Fruit fly (Drosophila melanogaster) whole organism, embryonic: ENCODE data around the gene CG34307.

Experiments
- ATbp ChIP-seq: fragments of 200-800 bp; sonication (Bioruptor generic); optimal IDR thresholded peaks from 2 replicates; lab custom pipeline; 2017; ENCODE audit warnings: missing biosample characterization, mild to moderate bottlenecking, missing genetic modification characterization, missing genetic modification reagents
- Atf3 ChIP-seq: fragments of 200-800 bp; sonication (Bioruptor generic); optimal IDR thresholded peaks from 3 replicates; lab custom pipeline; 2016; ENCODE audit warnings: missing biosample characterization, missing genetic modification characterization
- B-H1 ChIP-seq: fragments of 200-800 bp; sonication (Bioruptor generic); IDR thresholded peaks from 3 replicates; pipeline ENCODE4 v1.3.6; 2022; ENCODE audit warnings: missing biosample characterization, missing genetic modification characterization
- Blimp-1 ChIP-seq: fragments of 200-800 bp; sonication (Bioruptor generic); optimal IDR thresholded peaks from 3 replicates; lab custom pipeline; 2018; ENCODE audit warnings: missing biosample characterization, missing genetic modification characterization, mild to moderate bottlenecking, moderate library complexity, missing genetic modification reagents
- CG11696 ChIP-seq: fragments of 200-800 bp; sonication (Bioruptor generic); IDR thresholded peaks from 2 replicates; pipeline ENCODE4 v1.3.6; 2022; ENCODE audit warnings: missing biosample characterization, missing genetic modification characterization
- CG12659 ChIP-seq: fragments of 200-800 bp; sonication (Bioruptor generic); optimal IDR thresholded peaks from 3 replicates; lab custom pipeline; 2017; ENCODE audit warnings: mild to moderate bottlenecking, missing biosample characterization, missing genetic modification reagents, missing genetic modification characterization
- CG13296 ChIP-seq: fragments of 200-800 bp; sonication (Bioruptor generic); optimal IDR thresholded peaks from 3 replicates; lab custom pipeline; 2018; ENCODE audit warnings: missing biosample characterization, mild to moderate bottlenecking, missing genetic modification characterization
- CG15011 ChIP-seq: fragments of 200-800 bp; sonication (Bioruptor generic); optimal IDR thresholded peaks from 3 replicates; lab custom pipeline; 2018; ENCODE audit warnings: missing biosample characterization, mild to moderate bottlenecking, missing genetic modification characterization
- CG15601 ChIP-seq: fragments of 200-800 bp; sonication (Bioruptor generic); optimal IDR thresholded peaks from 3 replicates; lab custom pipeline; 2019; ENCODE audit warnings: missing biosample characterization, mild to moderate bottlenecking, missing genetic modification characterization, moderate library complexity
- CG2678 ChIP-seq: fragments of 200-800 bp; sonication (Bioruptor generic); optimal IDR thresholded peaks from 3 replicates; lab custom pipeline; 2019; ENCODE audit warnings: missing biosample characterization, mild to moderate bottlenecking, missing genetic modification characterization, moderate library complexity
- CG32767 ChIP-seq: fragments of 200-800 bp; sonication (Bioruptor generic); IDR thresholded peaks from 2 replicates; pipeline ENCODE4 v1.3.6; 2022; ENCODE audit warnings: missing biosample characterization, missing genetic modification characterization
- CG34224 ChIP-seq: fragments of 200-800 bp; sonication (Bioruptor generic); IDR thresholded peaks from 3 replicates; pipeline ENCODE4 v1.3.6; 2022; ENCODE audit warnings: missing biosample characterization, missing genetic modification characterization; ENCODE audit not compliant: partially characterized antibody
- CG34376 ChIP-seq: fragments of 200-800 bp; sonication (Bioruptor generic); optimal IDR thresholded peaks from 2 replicates; lab custom pipeline; 2018; ENCODE audit warnings: missing biosample characterization, mild to moderate bottlenecking, missing genetic modification characterization
- CG4360 ChIP-seq: fragments of 200-800 bp; sonication (Bioruptor generic); IDR thresholded peaks from 2 replicates; pipeline ENCODE4 v1.3.6; 2022; ENCODE audit warnings: missing biosample characterization, missing genetic modification characterization
- CG4730 ChIP-seq: fragments of 200-800 bp; sonication (Bioruptor generic); IDR thresholded peaks from 2 replicates; pipeline ENCODE4 v1.3.6; 2022; ENCODE audit warnings: missing biosample characterization, missing genetic modification characterization
- CG7928 ChIP-seq: fragments of 200-800 bp; sonication (Bioruptor generic); optimal IDR thresholded peaks from 2 replicates; lab custom pipeline; 2017; ENCODE audit warnings: missing biosample characterization, mild to moderate bottlenecking, missing genetic modification characterization
- CG8281 ChIP-seq: fragments of 200-800 bp; sonication (Bioruptor generic); optimal IDR thresholded peaks from 2 replicates; lab custom pipeline; 2018; ENCODE audit warnings: missing biosample characterization, mild to moderate bottlenecking, missing genetic modification characterization, moderate library complexity
- CG8924 ChIP-seq: fragments of 200-800 bp; optimal IDR thresholded peaks from 3 replicates; lab custom pipeline; 2019; ENCODE audit warnings: missing biosample characterization, mild to moderate bottlenecking, missing genetic modification characterization, moderate library complexity
- CG9215 ChIP-seq: fragments of 200-800 bp; sonication (Bioruptor generic); IDR thresholded peaks from 2 replicates; pipeline ENCODE4 v1.3.6; 2022; ENCODE audit warnings: missing biosample characterization, missing genetic modification characterization
- CG9727 ChIP-seq: fragments of 200-800 bp; sonication (Bioruptor generic); optimal IDR thresholded peaks from 3 replicates; lab custom pipeline; 2017; ENCODE audit warnings: missing biosample characterization, mild to moderate bottlenecking, missing genetic modification characterization
- Dek ChIP-seq: fragments of 200-800 bp; sonication (Bioruptor generic); optimal IDR thresholded peaks from 3 replicates; lab custom pipeline; 2019; ENCODE audit warnings: missing biosample characterization, mild to moderate bottlenecking, missing genetic modification characterization, moderate library complexity
- Dip3 ChIP-seq: fragments of 200-800 bp; sonication (Bioruptor generic); optimal IDR thresholded peaks from 3 replicates; lab custom pipeline; 2016; ENCODE audit warnings: missing biosample characterization, missing genetic modification characterization
- Doc2 ChIP-seq: fragments of 200-800 bp; sonication (Bioruptor generic); IDR thresholded peaks from 2 replicates; pipeline ENCODE4 v1.3.6; 2022; ENCODE audit warnings: missing biosample characterization, missing genetic modification characterization
- Doc3 ChIP-seq: fragments of 200-800 bp; sonication (Bioruptor generic); IDR thresholded peaks from 3 replicates; pipeline ENCODE4 v1.3.6; 2022; ENCODE audit warnings: missing biosample characterization, missing genetic modification characterization; ENCODE audit not compliant: partially characterized antibody
- H2.0 ChIP-seq: fragments of 200-800 bp; sonication (Bioruptor generic); IDR thresholded peaks from 2 replicates; pipeline ENCODE4 v1.3.6; 2022; ENCODE audit warnings: missing biosample characterization, missing genetic modification characterization
- HLH3B ChIP-seq: fragments of 200-800 bp; sonication (Bioruptor generic); IDR thresholded peaks from 2 replicates; pipeline ENCODE4 v1.3.6; 2022; ENCODE audit warnings: missing biosample characterization, missing genetic modification characterization
- HLH54F ChIP-seq: fragments of 200-800 bp; sonication (Bioruptor generic); optimal IDR thresholded peaks from 3 replicates; lab custom pipeline; 2016; ENCODE audit warnings: missing biosample characterization, missing genetic modification characterization
- Lpt ChIP-seq: fragments of >200 bp; optimal IDR thresholded peaks from 2 replicates; lab custom pipeline; 2018; ENCODE audit warnings: missing biosample characterization, missing genetic modification characterization
- Oaz ChIP-seq: fragments of 200-800 bp; sonication (Bioruptor generic); IDR thresholded peaks from 2 replicates; pipeline ENCODE4 v1.3.6; 2022; ENCODE audit warnings: missing biosample characterization, missing genetic modification characterization
- Optix ChIP-seq: fragments of 200-800 bp; sonication (Bioruptor generic); IDR thresholded peaks from 3 replicates; pipeline ENCODE4 v1.3.6; 2022; ENCODE audit warnings: missing biosample characterization, missing genetic modification characterization
- Sry-β ChIP-seq: fragments of 200-800 bp; sonication (Bioruptor generic); optimal IDR thresholded peaks from 2 replicates; lab custom pipeline; 2018; ENCODE audit warnings: missing biosample characterization, mild to moderate bottlenecking, missing genetic modification characterization, moderate library complexity
- TFAM ChIP-seq: fragments of 200-800 bp; sonication (Bioruptor generic); optimal IDR thresholded peaks from 2 replicates; lab custom pipeline; 2017; ENCODE audit warnings: missing biosample characterization, missing genetic modification characterization, inconsistent platforms
- Taf1 ChIP-seq: fragments of 200-800 bp; sonication (Bioruptor generic); IDR thresholded peaks from 2 replicates; pipeline ENCODE4 v1.3.6; 2022; ENCODE audit warnings: missing biosample characterization, missing genetic modification characterization
- ash1 ChIP-seq: fragments of 200-800 bp; sonication (Bioruptor generic); optimal IDR thresholded peaks from 2 replicates; lab custom pipeline; 2018; ENCODE audit warnings: missing biosample characterization, mild to moderate bottlenecking, missing genetic modification characterization
- cato ChIP-seq: fragments of 200-800 bp; sonication (Bioruptor generic); optimal IDR thresholded peaks from 2 replicates; lab custom pipeline; 2016; ENCODE audit warnings: missing biosample characterization, missing genetic modification characterization, borderline replicate concordance
- chm ChIP-seq: fragments of 200-800 bp; sonication (Bioruptor generic); IDR thresholded peaks from 2 replicates; pipeline ENCODE4 v1.3.6; 2022; ENCODE audit warnings: missing biosample characterization, missing genetic modification characterization
- croc ChIP-seq: fragments of 200-800 bp; sonication (Bioruptor generic); conservative IDR thresholded peaks from 3 replicates; pipeline ENCODE4 v1.3.6; 2022; ENCODE audit warnings: missing biosample characterization, missing genetic modification characterization
- dysf ChIP-seq: fragments of 200-800 bp; sonication (Bioruptor generic); IDR thresholded peaks from 3 replicates; pipeline ENCODE4 v1.3.6; 2022; ENCODE audit warnings: missing biosample characterization, missing genetic modification characterization
- eyg ChIP-seq: fragments of 200-800 bp; sonication (Bioruptor generic); optimal IDR thresholded peaks from 3 replicates; lab custom pipeline; 2016; ENCODE audit warnings: missing biosample characterization, missing genetic modification characterization
- gem ChIP-seq: fragments of 200-800 bp; sonication (Bioruptor generic); optimal IDR thresholded peaks from 2 replicates; lab custom pipeline; 2019; ENCODE audit warnings: missing biosample characterization, mild to moderate bottlenecking, missing genetic modification characterization, moderate library complexity
- h ChIP-seq: fragments of >200 bp; optimal IDR thresholded peaks from 2 replicates; lab custom pipeline; 2017
- jumu ChIP-seq: fragments of 200-800 bp; sonication (Bioruptor generic); optimal IDR thresholded peaks from 3 replicates; lab custom pipeline; 2016; ENCODE audit warnings: missing biosample characterization, missing genetic modification characterization
- pb ChIP-seq: fragments of 200-800 bp; sonication (Bioruptor generic); optimal IDR thresholded peaks from 3 replicates; lab custom pipeline; 2016; ENCODE audit warnings: missing biosample characterization, missing genetic modification characterization
- pnt ChIP-seq: fragments of 200-800 bp; sonication (Bioruptor generic); optimal IDR thresholded peaks from 3 replicates; lab custom pipeline; 2016; ENCODE audit warnings: missing biosample characterization, missing genetic modification characterization
- pzg ChIP-seq: fragments of 200-800 bp; sonication (Bioruptor generic); optimal IDR thresholded peaks from 3 replicates; lab custom pipeline; 2018; ENCODE audit warnings: missing biosample characterization, mild to moderate bottlenecking, missing genetic modification characterization, moderate library complexity
- sug ChIP-seq: fragments of 200-800 bp; optimal IDR thresholded peaks from 2 replicates; lab custom pipeline; 2019; ENCODE audit warnings: missing biosample characterization, mild to moderate bottlenecking, missing genetic modification characterization, moderate library complexity
- tgo ChIP-seq: fragments of 200-800 bp; sonication (Bioruptor generic); IDR thresholded peaks from 3 replicates; pipeline ENCODE4 v1.3.6; 2022; ENCODE audit warnings: missing biosample characterization, missing genetic modification characterization
- tin ChIP-seq: fragments of 200-800 bp; sonication (Bioruptor generic); optimal IDR thresholded peaks from 3 replicates; lab custom pipeline; 2016; ENCODE audit warnings: missing biosample characterization, missing genetic modification characterization
- ttk ChIP-seq: fragments of 200-800 bp; sonication (Bioruptor generic); IDR thresholded peaks from 2 replicates; pipeline ENCODE4 v2.1.2; 2022; ENCODE audit warnings: missing biosample characterization, missing genetic modification characterization

CG34307 gene

DNA sequence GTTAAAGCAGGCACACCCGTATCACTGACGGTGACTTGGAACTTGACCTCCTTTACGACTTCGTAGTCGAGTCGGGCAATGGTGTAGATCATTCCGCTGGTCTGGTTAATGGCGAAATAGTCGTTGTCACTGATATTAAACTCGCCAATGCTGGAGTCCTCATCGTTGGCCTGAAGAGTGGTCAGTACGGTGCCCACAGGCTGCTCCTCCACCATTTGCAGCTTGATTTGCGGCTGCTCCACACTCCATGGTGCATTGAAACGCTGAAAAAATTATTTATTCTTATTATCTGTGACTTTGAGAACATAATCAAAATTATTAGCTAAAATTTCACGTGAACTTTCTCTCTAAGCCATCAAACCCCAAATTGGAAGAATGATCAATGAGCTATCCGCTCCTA is at the start of gene CG34307:
Gene CG34307, plus strand, starts transcription at position 301 of the 400 bp plus-strand sequence.
- TF ChIP-seq Atf3 (GFP tag; lab: Kevin White, UChicago): no peak
- TF ChIP-seq CG32767 (GFP tag; lab: Robert Waterston, UW): no peak
- no peak for TF ChIP-seq dysf
- no peak for TF ChIP-seq CG13296
- TF ChIP-seq Dek: no peak
- no peak for TF ChIP-seq CG7928

DNA sequence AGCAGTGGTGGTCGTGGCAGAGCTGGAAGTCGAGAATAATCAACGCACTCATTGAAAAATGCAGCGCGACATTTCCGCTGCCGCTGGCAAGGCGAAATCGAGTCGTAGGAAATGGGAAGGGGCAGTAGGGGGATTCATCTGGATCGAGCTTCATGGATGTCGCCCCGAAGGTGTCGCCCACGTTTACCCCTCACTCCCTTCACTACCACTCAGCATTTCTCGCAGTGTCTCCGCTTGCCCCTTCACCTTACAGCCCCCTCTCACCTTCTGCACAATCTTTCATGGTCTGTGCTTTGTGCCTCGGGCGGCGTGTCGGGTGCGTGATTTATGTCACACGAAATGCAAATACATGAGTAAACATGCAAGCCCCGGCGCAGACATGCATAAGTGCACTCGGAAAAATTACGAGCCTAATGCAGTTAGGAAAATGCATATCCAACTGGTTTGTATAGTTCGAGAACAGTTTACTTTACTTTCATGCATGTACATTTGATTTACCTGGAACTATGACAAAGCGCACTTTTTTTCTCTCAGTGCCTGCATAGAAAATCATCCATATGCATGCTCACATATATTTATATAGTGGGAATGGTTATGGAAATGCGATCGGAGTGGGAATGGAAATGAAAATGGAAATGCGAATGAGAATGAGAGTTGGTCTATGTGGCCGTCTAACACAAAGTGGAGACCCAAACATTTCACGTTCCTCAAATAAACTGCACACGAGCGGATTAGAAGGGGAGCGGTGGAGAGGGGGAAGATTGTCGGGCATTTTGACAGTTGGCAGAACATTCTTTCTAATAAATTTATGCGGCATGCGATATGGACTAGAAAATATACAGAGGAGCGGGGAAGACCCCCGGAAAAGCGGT is 47.8 kb upstream of the CG34307 start:
- TF ChIP-seq CG12659 (peak; percentile 81), croc (GFP tag; lab: Robert Waterston, UW) (peak; percentile 93), CG34224 (GFP tag; lab: Robert Waterston, UW) (no peak), tin (peak; percentile 92), CG8924 (tag; lab: Kevin White, UChicago) (peak; percentile 88), Blimp-1 (GFP tag; lab: Kevin White, UChicago) (peak; percentile 97), jumu (GFP tag; lab: Kevin White, UChicago) (peak; percentile 93), Dip3 (GFP tag; lab: Kevin White, UChicago) (peak; percentile 24), H2.0 (GFP tag; lab: Robert Waterston, UW) (peak; percentile 83), ash1 (GFP tag; lab: Kevin White, UChicago) (no peak), Optix (GFP tag; lab: Robert Waterston, UW) (peak; percentile 93), B-H1 (GFP tag; lab: Robert Waterston, UW) (peak; percentile 84), pnt (peak; percentile 95), cato (GFP tag; lab: Kevin White, UChicago) (peak; percentile 76), CG8281 (tag; lab: Kevin White, UChicago) (peak; percentile 79), ATbp (peak; percentile 97), Taf1 (GFP tag; lab: Robert Waterston, UW) (no peak; the same call in 1 of the 2 replicates), CG11696 (peak; percentile 49; the same call in 1 of the 2 replicates), CG4730 (GFP tag; lab: Robert Waterston, UW) (peak; percentile 89), ttk (GFP tag; lab: Robert Waterston, UW) (peak; percentile 93), HLH3B (GFP tag; lab: Robert Waterston, UW) (peak; percentile 95), Oaz (GFP tag; lab: Robert Waterston, UW) (peak; percentile 67), CG15011 (GFP tag; lab: Kevin White, UChicago) (peak; percentile 37), CG9215 (GFP tag; lab: Robert Waterston, UW) (peak; percentile 66), HLH54F (peak; percentile 51), CG15601 (tag; lab: Kevin White, UChicago) (peak; percentile 94), tgo (GFP tag; lab: Robert Waterston, UW) (peak; percentile 79), CG2678 (tag; lab: Kevin White, UChicago) (peak; percentile 93), eyg (GFP tag; lab: Kevin White, UChicago) (peak; percentile 77), Doc2 (GFP tag; lab: Robert Waterston, UW) (no peak), CG4360 (GFP tag; lab: Robert Waterston, UW) (peak; percentile 78), TFAM (GFP tag; lab: Kevin White, UChicago) (peak; percentile 70), gem (tag; lab: Kevin White, UChicago) (peak; percentile 94), pzg (GFP tag; lab: Kevin White, UChicago) (no peak), sug (tag; lab: Kevin White, UChicago) (peak; percentile 33), Doc3 (GFP tag; lab: Robert Waterston, UW) (no peak), chm (peak; percentile 96), Sry-β (peak; percentile 64), CG34376 (GFP tag; lab: Kevin White, UChicago) (no peak), Lpt (GFP tag; lab: Kevin White, UChicago) (no peak), pb (GFP tag; lab: Kevin White, UChicago) (peak; percentile 82), CG9727 (GFP tag; lab: Kevin White, UChicago) (peak; percentile 73), h (lab: Kevin White, UChicago) (no peak)
